Fruit fly (Drosophila melanogaster) whole organism, embryonic: ENCODE measurements around the gene CG15145.

Experiments
- Bgb ChIP-seq: fragments of 200-800 bp; sonication (Bioruptor generic); IDR thresholded peaks from 2 replicates; pipeline ENCODE4 v1.3.6; 2022; ENCODE audit warnings: missing biosample characterization, missing genetic modification characterization; ENCODE audit not compliant: partially characterized antibody
- CG10431 ChIP-seq: fragments of 200-800 bp; sonication (Bioruptor generic); optimal IDR thresholded peaks from 3 replicates; lab custom pipeline; 2018; ENCODE audit warnings: missing biosample characterization, mild to moderate bottlenecking, missing genetic modification characterization
- CG11456 ChIP-seq: fragments of 200-800 bp; sonication (Bioruptor generic); IDR thresholded peaks from 3 replicates; pipeline ENCODE4 v1.3.6; 2022; ENCODE audit warnings: missing biosample characterization, missing genetic modification characterization
- CG12104 ChIP-seq: fragments of 200-800 bp; sonication (Bioruptor generic); optimal IDR thresholded peaks from 3 replicates; lab custom pipeline; 2016; ENCODE audit warnings: missing biosample characterization, missing genetic modification characterization
- CG12299 ChIP-seq: fragments of 200-800 bp; sonication (Bioruptor generic); optimal IDR thresholded peaks from 2 replicates; lab custom pipeline; 2018; ENCODE audit warnings: missing biosample characterization, mild to moderate bottlenecking, missing genetic modification characterization
- CG14014 ChIP-seq: fragments of 200-800 bp; sonication (Bioruptor generic); IDR thresholded peaks from 2 replicates; pipeline ENCODE4 v1.3.6; 2022; ENCODE audit warnings: missing biosample characterization, missing genetic modification characterization
- CG15601 ChIP-seq: fragments of 200-800 bp; sonication (Bioruptor generic); optimal IDR thresholded peaks from 3 replicates; lab custom pipeline; 2019; ENCODE audit warnings: missing biosample characterization, mild to moderate bottlenecking, missing genetic modification characterization, moderate library complexity
- CG16779 ChIP-seq: fragments of 200-800 bp; sonication (Bioruptor generic); IDR thresholded peaks from 2 replicates; pipeline ENCODE4 v1.3.6; 2022; ENCODE audit warnings: missing biosample characterization, missing genetic modification characterization
- CG17612 ChIP-seq: fragments of 200-800 bp; sonication (Bioruptor generic); IDR thresholded peaks from 2 replicates; pipeline ENCODE4 v1.3.6; 2022; ENCODE audit warnings: missing biosample characterization, missing genetic modification characterization
- CG30431 ChIP-seq: fragments of 200-800 bp; sonication (Bioruptor generic); optimal IDR thresholded peaks from 2 replicates; lab custom pipeline; 2017; ENCODE audit warnings: missing biosample characterization, missing genetic modification characterization
- CG3163 ChIP-seq: fragments of 200-800 bp; sonication (Bioruptor generic); optimal IDR thresholded peaks from 3 replicates; lab custom pipeline; 2016; ENCODE audit warnings: missing biosample characterization, missing genetic modification characterization
- CG32767 ChIP-seq: fragments of 200-800 bp; sonication (Bioruptor generic); IDR thresholded peaks from 2 replicates; pipeline ENCODE4 v1.3.6; 2022; ENCODE audit warnings: missing biosample characterization, missing genetic modification characterization
- CG3838 ChIP-seq: fragments of 200-800 bp; sonication (Bioruptor generic); optimal IDR thresholded peaks from 3 replicates; lab custom pipeline; 2016; ENCODE audit warnings: missing biosample characterization, missing genetic modification characterization
- CG4707 ChIP-seq: fragments of 200-800 bp; sonication (Bioruptor generic); optimal IDR thresholded peaks from 2 replicates; lab custom pipeline; 2018; ENCODE audit warnings: missing biosample characterization, mild to moderate bottlenecking, missing genetic modification characterization, moderate library complexity
- CG4854 ChIP-seq: fragments of 200-800 bp; sonication (Bioruptor generic); optimal IDR thresholded peaks from 2 replicates; lab custom pipeline; 2016; ENCODE audit warnings: missing biosample characterization, missing genetic modification characterization, inconsistent platforms
- CG5245 ChIP-seq: fragments of 200-800 bp; sonication (Bioruptor generic); optimal IDR thresholded peaks from 3 replicates; lab custom pipeline; 2016; ENCODE audit warnings: missing biosample characterization, missing genetic modification characterization
- CG6175 ChIP-seq: fragments of 200-800 bp; sonication (Bioruptor generic); IDR thresholded peaks from 3 replicates; pipeline ENCODE4 v1.3.6; 2022; ENCODE audit warnings: missing biosample characterization, missing genetic modification characterization
- CG6689 ChIP-seq: fragments of 200-800 bp; sonication (Bioruptor generic); IDR thresholded peaks from 2 replicates; pipeline ENCODE4 v1.3.6; 2022; ENCODE audit warnings: missing biosample characterization, missing genetic modification characterization
- CG7271 ChIP-seq: fragments of 200-800 bp; sonication (Bioruptor generic); optimal IDR thresholded peaks from 2 replicates; lab custom pipeline; 2018; ENCODE audit warnings: missing biosample characterization, mild to moderate bottlenecking, missing genetic modification characterization, moderate library complexity
- CG7357 ChIP-seq: fragments of 200-800 bp; sonication (Bioruptor generic); IDR thresholded peaks from 3 replicates; pipeline ENCODE4 v1.3.6; 2022; ENCODE audit warnings: missing biosample characterization, missing genetic modification characterization
- CG7786 ChIP-seq: fragments of 200-800 bp; sonication (Bioruptor generic); optimal IDR thresholded peaks from 2 replicates; lab custom pipeline; 2016; ENCODE audit warnings: missing biosample characterization, missing genetic modification characterization
- CG8478 ChIP-seq: fragments of >200 bp; optimal IDR thresholded peaks from 2 replicates; lab custom pipeline; 2018
- CG9876 ChIP-seq: fragments of 200-800 bp; sonication (Bioruptor generic); optimal IDR thresholded peaks from 2 replicates; lab custom pipeline; 2016; ENCODE audit warnings: missing biosample characterization, missing genetic modification characterization
- CkIIα-i1 ChIP-seq: fragments of 200-800 bp; sonication (Bioruptor generic); IDR thresholded peaks from 2 replicates; pipeline ENCODE4 v1.3.6; 2022; ENCODE audit warnings: missing biosample characterization, missing genetic modification characterization
- Dip3 ChIP-seq: fragments of 200-800 bp; sonication (Bioruptor generic); optimal IDR thresholded peaks from 3 replicates; lab custom pipeline; 2016; ENCODE audit warnings: missing biosample characterization, missing genetic modification characterization
- E2f2 ChIP-seq: fragments of 200-800 bp; sonication (Bioruptor generic); IDR thresholded peaks from 2 replicates; pipeline ENCODE4 v1.3.6; 2022; ENCODE audit warnings: missing biosample characterization, missing genetic modification characterization
- Eip74EF ChIP-seq, 2 experiments: fragments of 200-800 bp in 1 of 2; fragments of >200 bp in 1 of 2; sonication (Bioruptor generic) in 1 of 2; optimal IDR thresholded peaks; 2 replicates each; lab custom pipeline; 2017 to 2019; ENCODE audit warnings: missing biosample characterization in 2 of 2, missing genetic modification characterization in 2 of 2, mild to moderate bottlenecking in 1 of 2, moderate library complexity in 1 of 2
- Fer3 ChIP-seq: fragments of 200-800 bp; sonication (Bioruptor generic); optimal IDR thresholded peaks from 2 replicates; lab custom pipeline; 2018; ENCODE audit warnings: missing biosample characterization, mild to moderate bottlenecking, missing genetic modification characterization, moderate library complexity
- Hsf ChIP-seq: fragments of 200-800 bp; sonication (Bioruptor generic); optimal IDR thresholded peaks from 3 replicates; lab custom pipeline; 2016; ENCODE audit warnings: missing biosample characterization, missing genetic modification characterization
- Lhr ChIP-seq: fragments of 200-800 bp; sonication (Bioruptor generic); optimal IDR thresholded peaks from 3 replicates; lab custom pipeline; 2017; ENCODE audit warnings: mild to moderate bottlenecking, missing biosample characterization, missing genetic modification reagents, missing genetic modification characterization
- NC2β ChIP-seq: fragments of 200-800 bp; sonication (Bioruptor generic); optimal IDR thresholded peaks from 2 replicates; lab custom pipeline; 2016; ENCODE audit warnings: missing biosample characterization, missing genetic modification characterization
- Opbp ChIP-seq: fragments of 200-800 bp; sonication (Bioruptor generic); IDR thresholded peaks from 3 replicates; pipeline ENCODE4 v1.3.6; 2022; ENCODE audit warnings: missing biosample characterization, missing genetic modification characterization; ENCODE audit not compliant: partially characterized antibody
- PHDP ChIP-seq: fragments of 200-800 bp; sonication (Bioruptor generic); optimal IDR thresholded peaks from 3 replicates; lab custom pipeline; 2018; ENCODE audit warnings: missing biosample characterization, mild to moderate bottlenecking, missing genetic modification characterization, moderate library complexity
- Rx ChIP-seq: fragments of 200-800 bp; sonication (Bioruptor generic); IDR thresholded peaks from 2 replicates; pipeline ENCODE4 v1.3.6; 2022; ENCODE audit warnings: missing biosample characterization, missing genetic modification characterization
- Taf1 ChIP-seq: fragments of 200-800 bp; sonication (Bioruptor generic); IDR thresholded peaks from 2 replicates; pipeline ENCODE4 v1.3.6; 2022; ENCODE audit warnings: missing biosample characterization, missing genetic modification characterization
- abd-A ChIP-seq: fragments of 200-800 bp; sonication (Bioruptor generic); optimal IDR thresholded peaks from 3 replicates; lab custom pipeline; 2019; ENCODE audit warnings: missing biosample characterization, mild to moderate bottlenecking, missing genetic modification characterization, moderate library complexity
- aop ChIP-seq: fragments of 200-800 bp; sonication (Bioruptor generic); IDR thresholded peaks from 2 replicates; pipeline ENCODE4 v1.3.6; 2022; ENCODE audit warnings: missing biosample characterization, missing genetic modification characterization
- en ChIP-seq: fragments of 200-800 bp; sonication (Bioruptor generic); optimal IDR thresholded peaks from 2 replicates; lab custom pipeline; 2016; ENCODE audit warnings: missing biosample characterization, missing genetic modification characterization
- gcm ChIP-seq: fragments of 200-800 bp; sonication (Bioruptor generic); optimal IDR thresholded peaks from 2 replicates; lab custom pipeline; 2019; ENCODE audit warnings: missing biosample characterization, mild to moderate bottlenecking, missing genetic modification characterization, moderate library complexity
- gcm2 ChIP-seq: fragments of 200-800 bp; sonication (Bioruptor generic); optimal IDR thresholded peaks from 2 replicates; lab custom pipeline; 2016; ENCODE audit warnings: missing biosample characterization, missing genetic modification characterization
- kay ChIP-seq: fragments of 200-800 bp; sonication (Bioruptor generic); optimal IDR thresholded peaks from 2 replicates; lab custom pipeline; 2016; ENCODE audit warnings: missing biosample characterization, missing genetic modification characterization
- nom ChIP-seq: fragments of 200-800 bp; sonication (Bioruptor generic); optimal IDR thresholded peaks from 2 replicates; lab custom pipeline; 2017; ENCODE audit warnings: missing biosample characterization, missing genetic modification characterization, mild to moderate bottlenecking, moderate library complexity, missing genetic modification reagents
- pfk ChIP-seq: fragments of 200-800 bp; sonication (Bioruptor generic); optimal IDR thresholded peaks from 2 replicates; lab custom pipeline; 2018; ENCODE audit warnings: missing biosample characterization, mild to moderate bottlenecking, missing genetic modification characterization, moderate library complexity
- pnt ChIP-seq: fragments of 200-800 bp; sonication (Bioruptor generic); optimal IDR thresholded peaks from 3 replicates; lab custom pipeline; 2016; ENCODE audit warnings: missing biosample characterization, missing genetic modification characterization
- salm ChIP-seq: fragments of 200-800 bp; sonication (Bioruptor generic); optimal IDR thresholded peaks from 2 replicates; lab custom pipeline; 2018; ENCODE audit warnings: missing biosample characterization, mild to moderate bottlenecking, missing genetic modification characterization
- schlank ChIP-seq: fragments of 200-800 bp; sonication (Bioruptor generic); optimal IDR thresholded peaks from 2 replicates; lab custom pipeline; 2018; ENCODE audit warnings: missing biosample characterization, mild to moderate bottlenecking, missing genetic modification characterization
- so ChIP-seq: fragments of 200-800 bp; sonication (Bioruptor generic); IDR thresholded peaks from 3 replicates; pipeline ENCODE4 v1.3.6; 2022; ENCODE audit warnings: missing biosample characterization, missing genetic modification characterization
- sr ChIP-seq: fragments of 200-800 bp; sonication (Bioruptor generic); IDR thresholded peaks from 3 replicates; pipeline ENCODE4 v1.3.6; 2022; ENCODE audit warnings: missing biosample characterization, missing genetic modification characterization
- unc-4 ChIP-seq: fragments of 200-800 bp; sonication (Bioruptor generic); IDR thresholded peaks from 2 replicates; pipeline ENCODE4 v1.3.6; 2022; ENCODE audit warnings: missing biosample characterization, missing genetic modification characterization; ENCODE audit not compliant: partially characterized antibody
- vfl ChIP-seq: fragments of 200-800 bp; sonication (Bioruptor generic); optimal IDR thresholded peaks from 2 replicates; lab custom pipeline; 2016; ENCODE audit warnings: missing biosample characterization, missing genetic modification characterization

CG15145 gene

dm6 chr2L:17480943-17481580, 51.0 kb downstream of the CG15145 start, which contains the start of the genes fws and Lamtor3 (continued):
- peak; percentile 60 for TF ChIP-seq CG9876 (GFP tag; lab: Kevin White, UChicago)
- TF ChIP-seq CG4854 (GFP tag; lab: Kevin White, UChicago) = peak; percentile 89
- peak; percentile 97 for TF ChIP-seq CG17612 (GFP tag; lab: Robert Waterston, UW)
- peak; percentile 98 for TF ChIP-seq CG30431 (GFP tag; lab: Kevin White, UChicago)
- peak in 1 of 2 experiments; percentile 95 for TF ChIP-seq Eip74EF (GFP tag; optimal IDR thresholded peaks at IDR 0.05; lab: Kevin White, UChicago)
- TF ChIP-seq CG3163 = peak; percentile 58
- TF ChIP-seq Rx (GFP tag; lab: Robert Waterston, UW) = peak; percentile 99
- TF ChIP-seq aop (GFP tag; lab: Robert Waterston, UW) = peak; percentile 93
- no peak for TF ChIP-seq pfk (GFP tag; lab: Kevin White, UChicago)
- peak; percentile 87 for TF ChIP-seq CG12104 (GFP tag; lab: Kevin White, UChicago)
- peak; percentile 94 for TF ChIP-seq CG12299 (tag; lab: Kevin White, UChicago)
- peak; percentile 87 for TF ChIP-seq CG3838 (GFP tag; lab: Kevin White, UChicago)
- TF ChIP-seq salm (tag; lab: Kevin White, UChicago) = peak; percentile 96
- TF ChIP-seq gcm2 (GFP tag; lab: Kevin White, UChicago) = peak; percentile 85
- TF ChIP-seq CG16779 (GFP tag; lab: Robert Waterston, UW) = peak; percentile 98
- TF ChIP-seq CG11456 (GFP tag; lab: Robert Waterston, UW) = peak; percentile 99
- peak; percentile 95 for TF ChIP-seq vfl
- peak; percentile 93 for TF ChIP-seq Hsf
- peak; percentile 95 for TF ChIP-seq CG15601 (tag; lab: Kevin White, UChicago)
- peak; percentile 92 for TF ChIP-seq CG5245 (GFP tag; lab: Kevin White, UChicago)
- peak; percentile 99 for TF ChIP-seq PHDP (tag; lab: Kevin White, UChicago)
- peak; percentile 92 for TF ChIP-seq Dip3 (GFP tag; lab: Kevin White, UChicago)
- TF ChIP-seq E2f2 (GFP tag; lab: Robert Waterston, UW) = peak; percentile 90
- TF ChIP-seq Taf1 (GFP tag; lab: Robert Waterston, UW) = peak; percentile 99
- peak; percentile 87 for TF ChIP-seq CG4707
- TF ChIP-seq kay = peak; percentile 90
- TF ChIP-seq Fer3 (tag; lab: Kevin White, UChicago) = peak; percentile 99
- peak; percentile 98 for TF ChIP-seq CG32767 (GFP tag; lab: Robert Waterston, UW)
- peak; percentile 99 for TF ChIP-seq CG6689 (GFP tag; lab: Robert Waterston, UW)
- peak; percentile 52; the same call in 1 of the 2 replicates for TF ChIP-seq unc-4 (GFP tag; lab: Robert Waterston, UW)
- peak; percentile 51; the same call in 1 of the 3 replicates for TF ChIP-seq Opbp (GFP tag; lab: Robert Waterston, UW)
- peak; percentile 42 for TF ChIP-seq pnt (GFP tag; lab: Kevin White, UChicago)
- TF ChIP-seq so (GFP tag; lab: Robert Waterston, UW) = peak; percentile 99
- TF ChIP-seq schlank (tag; lab: Kevin White, UChicago) = peak; percentile 94
- TF ChIP-seq gcm (GFP tag; lab: Kevin White, UChicago) = peak; percentile 97
- peak; percentile 97 for TF ChIP-seq sr (GFP tag; lab: Robert Waterston, UW)
- TF ChIP-seq Lhr = peak; percentile 93
- peak; percentile 74 for TF ChIP-seq NC2β (GFP tag; lab: Kevin White, UChicago)
- no peak for TF ChIP-seq CG8478 (lab: Kevin White, UChicago)
- peak; percentile 31 for TF ChIP-seq en (GFP tag; lab: Kevin White, UChicago)
- TF ChIP-seq CG7357 (GFP tag; lab: Robert Waterston, UW) = peak; percentile 97
- TF ChIP-seq nom (GFP tag; lab: Kevin White, UChicago) = peak; percentile 81
- TF ChIP-seq abd-A (tag; lab: Kevin White, UChicago) = no peak
- TF ChIP-seq Bgb (GFP tag; lab: Robert Waterston, UW) = peak; percentile 47
- peak; percentile 99 for TF ChIP-seq CG6175 (GFP tag; lab: Robert Waterston, UW)
- peak; percentile 96 for TF ChIP-seq CkIIα-i1 (GFP tag; lab: Robert Waterston, UW)
- TF ChIP-seq CG7271 (tag; lab: Kevin White, UChicago) = peak; percentile 96
- TF ChIP-seq CG14014 = peak; percentile 99
- peak; percentile 90 for TF ChIP-seq CG7786 (GFP tag; lab: Kevin White, UChicago)
- peak; percentile 79 for TF ChIP-seq CG10431 (GFP tag; lab: Kevin White, UChicago)
